Worm (Caenorhabditis elegans) whole organism, mixed stage, embryonic: ENCODE measurements around the gene trap-4.

ENCODE experiments used
- ces-1 ChIP-seq: fragments of 150-350 bp; optimal IDR thresholded peaks from 2 replicates; lab custom pipeline; 2014; ENCODE audit warnings: missing biosample characterization, missing genetic modification reagents, missing genetic modification characterization
- elt-1 ChIP-seq: sonication (generic microtip); optimal IDR thresholded peaks from 2 replicates; lab custom pipeline; 2017; ENCODE audit warnings: missing genetic modification characterization, mild to moderate bottlenecking, missing compliant biosample characterization, antibody characterized with exemption, moderate library complexity, borderline replicate concordance; ENCODE audit not compliant: insufficient read depth
- lsy-2 ChIP-seq: fragments of 150-350 bp; optimal IDR thresholded peaks from 2 replicates; lab custom pipeline; 2014; ENCODE audit warnings: missing biosample characterization, missing genetic modification characterization
- nhr-237 ChIP-seq: fragments of 150-350 bp; optimal IDR thresholded peaks from 2 replicates; lab custom pipeline; 2014; ENCODE audit warnings: missing biosample characterization, missing genetic modification characterization
- pha-4 ChIP-seq: fragments of 150-350 bp; optimal IDR thresholded peaks from 2 replicates; lab custom pipeline; 2018; ENCODE audit warnings: missing biosample characterization, missing genetic modification reagents, missing genetic modification characterization

- TF ChIP-seq elt-1 (tag; lab: Kevin White, UChicago), result no peak
- no peak for TF ChIP-seq ces-1
- TF ChIP-seq lsy-2 (tag; lab: Kevin White, UChicago), result no peak
- TF ChIP-seq pha-4 (tag; lab: Kevin White, UChicago), result no peak
- TF ChIP-seq nhr-237 (tag; lab: Kevin White, UChicago), result no peak
These were observed 48.9 kb upstream of the trap-4 start for ce11 chrIII:11871617-11872016.
